Worm (Caenorhabditis elegans) whole organism, late embryonic: ENCODE measurements around the gene F43H9.4.

Experiments used
- C08G9.2 ChIP-seq: sonication (generic microtip); optimal IDR thresholded peaks from 2 replicates; lab custom pipeline; 2016; ENCODE audit warnings: mild to moderate bottlenecking, missing genetic modification characterization, moderate library complexity, missing compliant biosample characterization
- hlh-30 ChIP-seq: sonication (generic microtip); optimal IDR thresholded peaks from 2 replicates; lab custom pipeline; 2017; ENCODE audit warnings: antibody characterized with exemption, missing genetic modification characterization, missing compliant biosample characterization; ENCODE audit not compliant: insufficient read depth
- npax-4 ChIP-seq: sonication (generic microtip); optimal IDR thresholded peaks from 2 replicates; lab custom pipeline; 2016; ENCODE audit warnings: missing genetic modification characterization, missing compliant biosample characterization
- pag-3 ChIP-seq: sonication (generic microtip); optimal IDR thresholded peaks from 2 replicates; lab custom pipeline; 2016; ENCODE audit warnings: missing compliant biosample characterization, missing genetic modification characterization, borderline replicate concordance

DNA sequence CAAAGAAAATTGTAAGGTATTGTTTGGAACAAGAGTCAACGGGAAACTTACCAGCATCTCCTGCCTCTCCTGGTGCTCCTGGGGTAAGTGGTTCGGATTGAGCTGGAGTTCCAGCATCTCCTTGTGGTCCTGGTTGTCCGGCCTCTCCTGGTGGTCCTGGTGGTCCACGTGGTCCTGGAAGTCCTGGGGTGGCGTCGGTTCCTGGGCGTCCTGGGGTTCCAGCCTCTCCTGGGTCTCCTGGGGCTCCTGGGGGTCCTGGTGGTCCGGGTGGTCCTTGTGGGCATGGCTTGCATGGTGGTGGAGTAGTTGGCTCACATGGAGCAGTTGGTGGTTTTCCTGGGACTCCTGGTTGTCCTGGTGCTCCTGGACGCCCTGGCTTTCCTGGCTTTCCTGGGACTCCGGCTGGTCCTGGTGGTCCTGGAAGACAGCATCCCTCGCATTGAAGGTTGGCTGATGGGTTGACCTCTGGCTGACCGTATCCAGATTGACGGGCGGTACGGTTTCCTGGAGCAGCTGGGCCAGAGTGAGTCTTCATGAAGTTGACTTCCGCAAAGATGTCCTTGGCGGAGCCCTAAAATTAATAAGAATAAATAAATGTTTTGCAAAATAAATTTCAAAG is 23.7 kb downstream of the F43H9.4 start:
- TF ChIP-seq C08G9.2 (tag; lab: Kevin White, UChicago), result no peak
- TF ChIP-seq hlh-30 (tag; lab: Kevin White, UChicago), result no peak
- TF ChIP-seq npax-4 (tag; lab: Kevin White, UChicago), result no peak
- TF ChIP-seq pag-3 (tag; lab: Kevin White, UChicago), result no peak
